Fruit fly (Drosophila melanogaster) whole organism, embryonic: ENCODE results near the gene CG15728.

Source experiments
- CG1233 ChIP-seq: fragments of 200-800 bp; sonication (Bioruptor generic); optimal IDR thresholded peaks from 4 replicates; lab custom pipeline; 2018; ENCODE audit warnings: missing biosample characterization, mild to moderate bottlenecking, missing genetic modification characterization
- CG15479 ChIP-seq: fragments of 200-800 bp; sonication (Bioruptor generic); optimal IDR thresholded peaks from 3 replicates; lab custom pipeline; 2019; ENCODE audit warnings: missing biosample characterization, mild to moderate bottlenecking, missing genetic modification characterization, moderate library complexity
- CG15696 ChIP-seq: fragments of 200-800 bp; sonication (Bioruptor generic); optimal IDR thresholded peaks from 2 replicates; lab custom pipeline; 2019; ENCODE audit warnings: missing biosample characterization, mild to moderate bottlenecking, missing genetic modification characterization, moderate library complexity
- CG17385 ChIP-seq: fragments of 200-800 bp; sonication (Bioruptor generic); optimal IDR thresholded peaks from 3 replicates; lab custom pipeline; 2018; ENCODE audit warnings: missing biosample characterization, mild to moderate bottlenecking, missing genetic modification characterization
- CG18599 ChIP-seq: fragments of 200-800 bp; sonication (Bioruptor generic); optimal IDR thresholded peaks from 3 replicates; lab custom pipeline; 2017; ENCODE audit warnings: missing biosample characterization, missing genetic modification characterization, mild to moderate bottlenecking, moderate library complexity, missing genetic modification reagents
- CG2678 ChIP-seq: fragments of 200-800 bp; sonication (Bioruptor generic); optimal IDR thresholded peaks from 3 replicates; lab custom pipeline; 2019; ENCODE audit warnings: missing biosample characterization, mild to moderate bottlenecking, missing genetic modification characterization, moderate library complexity
- CG34376 ChIP-seq: fragments of 200-800 bp; sonication (Bioruptor generic); optimal IDR thresholded peaks from 2 replicates; lab custom pipeline; 2018; ENCODE audit warnings: missing biosample characterization, mild to moderate bottlenecking, missing genetic modification characterization
- CG3995 ChIP-seq: fragments of 200-800 bp; sonication (Bioruptor generic); optimal IDR thresholded peaks from 3 replicates; lab custom pipeline; 2016; ENCODE audit warnings: missing biosample characterization, missing genetic modification characterization
- CG5180 ChIP-seq: fragments of 200-800 bp; sonication (Bioruptor generic); optimal IDR thresholded peaks from 3 replicates; lab custom pipeline; 2017; ENCODE audit warnings: missing biosample characterization, missing genetic modification characterization, mild to moderate bottlenecking, moderate library complexity, missing genetic modification reagents
- CG6813 ChIP-seq: fragments of 200-800 bp; sonication (Bioruptor generic); optimal IDR thresholded peaks from 2 replicates; lab custom pipeline; 2017; ENCODE audit warnings: missing biosample characterization, missing genetic modification characterization, mild to moderate bottlenecking, moderate library complexity, missing genetic modification reagents
- CG8290 ChIP-seq, 3 experiments: fragments of 200-800 bp; sonication (Bioruptor generic); optimal IDR thresholded peaks; 2 replicates each; lab custom pipeline; 2016 to 2019; ENCODE audit warnings: missing biosample characterization in 3 of 3, missing genetic modification characterization in 3 of 3, mild to moderate bottlenecking in 2 of 3, moderate library complexity in 1 of 3
- CG8924 ChIP-seq: fragments of 200-800 bp; optimal IDR thresholded peaks from 3 replicates; lab custom pipeline; 2019; ENCODE audit warnings: missing biosample characterization, mild to moderate bottlenecking, missing genetic modification characterization, moderate library complexity
- CG8944 ChIP-seq: fragments of 200-800 bp; sonication (Bioruptor generic); optimal IDR thresholded peaks from 3 replicates; lab custom pipeline; 2016; ENCODE audit warnings: missing biosample characterization, missing genetic modification characterization
- D ChIP-seq, 2 experiments: fragments of 200-800 bp in 1 of 2; fragments of >200 bp in 1 of 2; sonication (Bioruptor generic) in 1 of 2; optimal IDR thresholded peaks; 2 replicates in 1 of 2; 3 replicates in 1 of 2; lab custom pipeline; 2017; ENCODE audit warnings: mild to moderate bottlenecking in 1 of 2, missing biosample characterization in 1 of 2, missing genetic modification characterization in 1 of 2, missing genetic modification reagents in 1 of 2
- Deaf1 ChIP-seq: fragments of 200-800 bp; optimal IDR thresholded peaks from 3 replicates; lab custom pipeline; 2019; ENCODE audit warnings: missing biosample characterization, mild to moderate bottlenecking, missing genetic modification characterization, moderate library complexity
- Ets65A ChIP-seq: fragments of 200-800 bp; sonication (Bioruptor generic); peaks from one replicate; lab custom pipeline; 2016; ENCODE audit warnings: missing biosample characterization, missing genetic modification characterization
- HLH3B ChIP-seq: fragments of 200-800 bp; sonication (Bioruptor generic); IDR thresholded peaks from 2 replicates; pipeline ENCODE4 v1.3.6; 2022; ENCODE audit warnings: missing biosample characterization, missing genetic modification characterization
- Kr ChIP-seq: fragments of 200-800 bp; sonication (Bioruptor generic); optimal IDR thresholded peaks from 2 replicates; lab custom pipeline; 2017; ENCODE audit warnings: missing biosample characterization, mild to moderate bottlenecking, missing genetic modification characterization
- MBD-R2 ChIP-seq: fragments of 200-800 bp; sonication (Bioruptor generic); IDR thresholded peaks from 2 replicates; pipeline ENCODE4 v1.3.6; 2022; ENCODE audit warnings: missing biosample characterization, missing genetic modification characterization
- Med ChIP-seq: fragments of 200-800 bp; sonication (Bioruptor generic); peaks from one replicate; lab custom pipeline; 2016; ENCODE audit warnings: missing biosample characterization, missing genetic modification characterization, mild to moderate bottlenecking, inconsistent platforms, moderate library complexity
- Ptx1 ChIP-seq: fragments of 200-800 bp; sonication (Bioruptor generic); IDR thresholded peaks from 2 replicates; pipeline ENCODE4 v1.3.6; 2022; ENCODE audit warnings: missing biosample characterization, missing genetic modification characterization
- Sry-δ ChIP-seq: fragments of 200-800 bp; sonication (Bioruptor generic); optimal IDR thresholded peaks from 2 replicates; lab custom pipeline; 2016; ENCODE audit warnings: missing biosample characterization, missing genetic modification characterization
- Stat92E ChIP-seq, 3 experiments: fragments of >200 bp in 2 of 3; fragments of 200-800 bp in 1 of 3; sonication (Bioruptor generic) in 1 of 3; optimal IDR thresholded peaks; 2 replicates each; lab custom pipeline; 2017 to 2019; ENCODE audit warnings: missing biosample characterization in 3 of 3, missing genetic modification characterization in 3 of 3, mild to moderate bottlenecking in 1 of 3, moderate library complexity in 1 of 3
- ac ChIP-seq: fragments of 200-800 bp; sonication (Bioruptor generic); optimal IDR thresholded peaks from 3 replicates; lab custom pipeline; 2017; ENCODE audit warnings: missing biosample characterization, mild to moderate bottlenecking, missing genetic modification characterization
- bab2 ChIP-seq: fragments of 200-800 bp; sonication (Bioruptor generic); optimal IDR thresholded peaks from 2 replicates; lab custom pipeline; 2016; ENCODE audit warnings: missing biosample characterization, missing genetic modification characterization
- cg ChIP-seq: fragments of 200-800 bp; sonication (Bioruptor generic); optimal IDR thresholded peaks from 3 replicates; lab custom pipeline; 2019; ENCODE audit warnings: missing biosample characterization, mild to moderate bottlenecking, missing genetic modification characterization, moderate library complexity
- dm ChIP-seq: fragments of 200-800 bp; sonication (Bioruptor generic); optimal IDR thresholded peaks from 3 replicates; lab custom pipeline; 2016; ENCODE audit warnings: missing biosample characterization, missing genetic modification characterization
- exex ChIP-seq: fragments of 200-800 bp; sonication (Bioruptor generic); optimal IDR thresholded peaks from 4 replicates; lab custom pipeline; 2018; ENCODE audit warnings: missing biosample characterization, mild to moderate bottlenecking, missing genetic modification characterization, moderate library complexity
- fd102C ChIP-seq: fragments of 200-800 bp; sonication (Bioruptor generic); optimal IDR thresholded peaks from 2 replicates; lab custom pipeline; 2018; ENCODE audit warnings: missing biosample characterization, mild to moderate bottlenecking, missing genetic modification characterization, moderate library complexity
- ham ChIP-seq: fragments of 200-800 bp; sonication (Bioruptor generic); IDR thresholded peaks from 2 replicates; pipeline ENCODE4 v1.3.6; 2022; ENCODE audit warnings: missing biosample characterization, missing genetic modification characterization
- hkb ChIP-seq, 2 experiments: fragments of 200-800 bp in 1 of 2; fragments of >200 bp in 1 of 2; sonication (Bioruptor generic) in 1 of 2; IDR thresholded peaks in 1 of 2; optimal IDR thresholded peaks in 1 of 2; 2 replicates each; pipeline versions ENCODE4 v1.3.6 to Lab custom; 2017 to 2022; ENCODE audit warnings: missing biosample characterization in 1 of 2, missing genetic modification characterization in 1 of 2
- jing ChIP-seq: fragments of 200-800 bp; sonication (Bioruptor generic); optimal IDR thresholded peaks from 2 replicates; lab custom pipeline; 2018; ENCODE audit warnings: missing biosample characterization, mild to moderate bottlenecking, missing genetic modification characterization
- lab ChIP-seq: fragments of 200-800 bp; sonication (Bioruptor generic); optimal IDR thresholded peaks from 3 replicates; lab custom pipeline; 2017; ENCODE audit warnings: missing biosample characterization, missing genetic modification characterization, mild to moderate bottlenecking, moderate library complexity, missing genetic modification reagents
- lbe ChIP-seq: fragments of 200-800 bp; sonication (Bioruptor generic); optimal IDR thresholded peaks from 2 replicates; lab custom pipeline; 2016; ENCODE audit warnings: missing biosample characterization, mild to moderate bottlenecking, missing genetic modification characterization
- mld ChIP-seq: fragments of 200-800 bp; sonication (Bioruptor generic); IDR thresholded peaks from 3 replicates; pipeline ENCODE4 v1.3.6; 2022; ENCODE audit warnings: missing biosample characterization, missing genetic modification characterization; ENCODE audit not compliant: partially characterized antibody
- nau ChIP-seq: fragments of 200-800 bp; sonication (Bioruptor generic); optimal IDR thresholded peaks from 3 replicates; lab custom pipeline; 2017; ENCODE audit warnings: missing biosample characterization, mild to moderate bottlenecking, missing genetic modification characterization, missing genetic modification reagents
- nom ChIP-seq: fragments of 200-800 bp; sonication (Bioruptor generic); optimal IDR thresholded peaks from 2 replicates; lab custom pipeline; 2017; ENCODE audit warnings: missing biosample characterization, missing genetic modification characterization, mild to moderate bottlenecking, moderate library complexity, missing genetic modification reagents
- psq ChIP-seq: fragments of 200-800 bp; sonication (Bioruptor generic); optimal IDR thresholded peaks from 2 replicates; lab custom pipeline; 2017; ENCODE audit warnings: missing biosample characterization, missing genetic modification characterization
- pzg ChIP-seq: fragments of 200-800 bp; sonication (Bioruptor generic); optimal IDR thresholded peaks from 3 replicates; lab custom pipeline; 2018; ENCODE audit warnings: missing biosample characterization, mild to moderate bottlenecking, missing genetic modification characterization, moderate library complexity
- row ChIP-seq: fragments of 200-800 bp; sonication (Bioruptor generic); IDR thresholded peaks from 3 replicates; pipeline ENCODE4 v1.3.6; 2022; ENCODE audit warnings: missing biosample characterization, missing genetic modification characterization
- sqz ChIP-seq: fragments of 200-800 bp; sonication (Bioruptor generic); optimal IDR thresholded peaks from 3 replicates; lab custom pipeline; 2018; ENCODE audit warnings: missing biosample characterization, mild to moderate bottlenecking, missing genetic modification characterization
- sr ChIP-seq: fragments of 200-800 bp; sonication (Bioruptor generic); IDR thresholded peaks from 3 replicates; pipeline ENCODE4 v1.3.6; 2022; ENCODE audit warnings: missing biosample characterization, missing genetic modification characterization
- stc ChIP-seq: fragments of 200-800 bp; sonication (Bioruptor generic); IDR thresholded peaks from 2 replicates; pipeline ENCODE4 v1.3.6; 2022; ENCODE audit warnings: missing biosample characterization, missing genetic modification characterization
- unc-4 ChIP-seq: fragments of 200-800 bp; sonication (Bioruptor generic); IDR thresholded peaks from 2 replicates; pipeline ENCODE4 v1.3.6; 2022; ENCODE audit warnings: missing biosample characterization, missing genetic modification characterization; ENCODE audit not compliant: partially characterized antibody

Gene CG15728

dm6 chrX:12658999-12659560 lies 35.0 kb downstream of the CG15728 start, which contains the start of gene Tis11 (continued):
- TF ChIP-seq hkb (optimal IDR thresholded peaks at IDR 0.05; lab: Kevin White, UChicago) (peak; percentile 89), hkb (GFP tag; IDR thresholded peaks at IDR 0.05; lab: Robert Waterston, UW) (peak; percentile 32; the same call in 1 of the 2 replicates), Ets65A (GFP tag; lab: Kevin White, UChicago) (peak; percentile 93), ac (no peak), unc-4 (GFP tag; lab: Robert Waterston, UW) (peak; percentile 55), CG3995 (GFP tag; lab: Kevin White, UChicago) (peak; percentile 41), MBD-R2 (GFP tag; lab: Robert Waterston, UW) (no peak), pzg (GFP tag; lab: Kevin White, UChicago) (peak; percentile 86), mld (GFP tag; lab: Robert Waterston, UW) (no peak), Med (GFP tag; lab: Kevin White, UChicago) (peak; percentile 90), dm (GFP tag; lab: Kevin White, UChicago) (no peak), CG34376 (GFP tag; lab: Kevin White, UChicago) (peak; percentile 58), sr (GFP tag; lab: Robert Waterston, UW) (peak; percentile 23; the same call in 1 of the 3 replicates)
- TF ChIP-seq, all 482 proteins: peak for 121

dm6 chrX:12660030-12660630 lies 36.0 kb downstream of the CG15728 start:
- TF ChIP-seq stc (GFP tag; lab: Robert Waterston, UW) (no peak), ham (GFP tag; lab: Robert Waterston, UW) (no peak), bab2 (GFP tag; lab: Kevin White, UChicago) (peak; percentile 28), exex (tag; lab: Kevin White, UChicago) (peak; percentile 38), nau (GFP tag; lab: Kevin White, UChicago) (peak; percentile 13), Ptx1 (no peak), sqz (peak; percentile 34), CG8290 (GFP tag; optimal IDR thresholded peaks at IDR 0.05; lab: Kevin White, UChicago) (no peak), CG8290 (tag; optimal IDR thresholded peaks at IDR 0.05; lab: Kevin White, UChicago) (peak; percentile 3 to 4), fd102C (GFP tag; lab: Kevin White, UChicago) (peak; percentile 17), CG1233 (GFP tag; lab: Kevin White, UChicago) (no peak), Sry-δ (no peak), row (peak; percentile 8; the same call in 1 of the 3 replicates), CG15479 (GFP tag; lab: Kevin White, UChicago) (peak; percentile 98), Deaf1 (tag; lab: Kevin White, UChicago) (peak; percentile 74), Kr (peak; percentile 17), Med (GFP tag; lab: Kevin White, UChicago) (peak; percentile 78), CG17385 (GFP tag; lab: Kevin White, UChicago) (peak; percentile 18), jing (GFP tag; lab: Kevin White, UChicago) (no peak), CG8924 (peak; percentile 47), CG5180 (peak; percentile 1), CG6813 (peak; percentile 34), lbe (GFP tag; lab: Kevin White, UChicago) (peak; percentile 24), lab (peak; percentile 3), CG18599 (peak; percentile 37), nom (peak; percentile 67), CG8944 (GFP tag; lab: Kevin White, UChicago) (no peak), D (optimal IDR thresholded peaks at IDR 0.05; lab: Kevin White, UChicago) (peak; percentile 61), D (GFP tag; optimal IDR thresholded peaks at IDR 0.05; lab: Kevin White, UChicago) (no peak), HLH3B (0 out of 2 replicates have a peak, but pooled peaks have one; percentile 27), CG15696 (tag; lab: Kevin White, UChicago) (peak; percentile 77), CG2678 (peak; percentile 24), Stat92E (GFP tag; optimal IDR thresholded peaks at IDR 0.05; lab: Kevin White, UChicago) (peak in 1 of 3 experiments; percentile 56), cg (GFP tag; lab: Kevin White, UChicago) (peak; percentile 82), psq (peak; percentile 53)
